Worm (Caenorhabditis elegans) whole organism, L1 larva: ENCODE results near the gene pyk-2.

Experiments
- C16A3.4 ChIP-seq: fragments of 150-350 bp; optimal IDR thresholded peaks from 2 replicates; lab custom pipeline; 2014; ENCODE audit warnings: missing biosample characterization, missing genetic modification characterization
- C34B4.2 ChIP-seq: sonication (generic microtip); optimal IDR thresholded peaks from 2 replicates; lab custom pipeline; 2017; ENCODE audit warnings: mild to moderate bottlenecking, missing genetic modification characterization, missing compliant biosample characterization
- F16B12.6 ChIP-seq: fragments of 150-350 bp; optimal IDR thresholded peaks from 2 replicates; lab custom pipeline; 2014; ENCODE audit warnings: missing biosample characterization, missing genetic modification characterization
- Y116A8C.19 ChIP-seq: sonication (generic microtip); optimal IDR thresholded peaks from 2 replicates; lab custom pipeline; 2016; ENCODE audit warnings: missing compliant biosample characterization, missing genetic modification characterization, borderline replicate concordance
- aha-1 ChIP-seq: fragments of 150-350 bp; optimal IDR thresholded peaks from 2 replicates; lab custom pipeline; 2014; ENCODE audit warnings: missing biosample characterization, missing genetic modification characterization
- alr-1 ChIP-seq: fragments of 200-800 bp; sonication (Bioruptor generic); optimal IDR thresholded peaks from 2 replicates; lab custom pipeline; 2018; ENCODE audit warnings: borderline replicate concordance, mild to moderate bottlenecking, missing genetic modification characterization, missing compliant biosample characterization
- aly-2 ChIP-seq: fragments of 150-350 bp; optimal IDR thresholded peaks from 2 replicates; lab custom pipeline; 2014; ENCODE audit warnings: missing biosample characterization, missing genetic modification characterization
- ama-1 ChIP-seq: fragments of 150-350 bp; optimal IDR thresholded peaks from 2 replicates; lab custom pipeline; 2014
- ceh-88 ChIP-seq: fragments of 200-800 bp; sonication (Bioruptor generic); IDR thresholded peaks from 2 replicates; pipeline ENCODE4 v1.3.6; 2022; ENCODE audit warnings: missing genetic modification characterization, missing compliant biosample characterization
- ces-1 ChIP-seq: fragments of 150-350 bp; optimal IDR thresholded peaks from 2 replicates; lab custom pipeline; 2014; ENCODE audit warnings: missing biosample characterization, missing genetic modification reagents, missing genetic modification characterization
- dpl-1 ChIP-seq, 3 experiments: fragments of 150-350 bp in 2 of 3; sonication (generic microtip) in 1 of 3; optimal IDR thresholded peaks; 2 replicates each; lab custom pipeline; 2014 to 2017; ENCODE audit warnings: missing biosample characterization in 3 of 3, missing genetic modification characterization in 3 of 3, missing genetic modification reagents in 3 of 3
- dsc-1 ChIP-seq: sonication (generic microtip); optimal IDR thresholded peaks from 2 replicates; lab custom pipeline; 2016; ENCODE audit warnings: mild to moderate bottlenecking, missing genetic modification characterization, missing compliant biosample characterization
- elt-2 ChIP-seq: sonication (generic microtip); optimal IDR thresholded peaks from 2 replicates; lab custom pipeline; 2016; ENCODE audit warnings: missing genetic modification characterization, mild to moderate bottlenecking, inconsistent platforms, missing compliant biosample characterization, missing genetic modification reagents
- elt-3 ChIP-seq, 6 experiments: fragments of 150-350 bp in 1 of 6; sonication (generic microtip); optimal IDR thresholded peaks; 2 replicates each; lab custom pipeline; 2017 to 2018; ENCODE audit warnings: missing biosample characterization in 6 of 6, missing genetic modification characterization in 6 of 6, inconsistent platforms in 1 of 6
- fkh-10 ChIP-seq: sonication (generic microtip); optimal IDR thresholded peaks from 2 replicates; lab custom pipeline; 2017; ENCODE audit warnings: missing biosample characterization, missing genetic modification reagents, missing genetic modification characterization
- fkh-4 ChIP-seq: sonication (generic microtip); optimal IDR thresholded peaks from 2 replicates; lab custom pipeline; 2016; ENCODE audit warnings: missing compliant biosample characterization, missing genetic modification characterization, borderline replicate concordance
- fkh-8 ChIP-seq: sonication (generic microtip); optimal IDR thresholded peaks from 2 replicates; lab custom pipeline; 2016; ENCODE audit warnings: mild to moderate bottlenecking, missing genetic modification characterization, missing compliant biosample characterization
- isw-1 ChIP-seq: fragments of 200-800 bp; sonication (Bioruptor generic); IDR thresholded peaks from 2 replicates; pipeline ENCODE4 v1.3.6; 2022; ENCODE audit warnings: missing genetic modification characterization, missing compliant biosample characterization
- jun-1 ChIP-seq: fragments of 150-350 bp; optimal IDR thresholded peaks from 2 replicates; lab custom pipeline; 2014; ENCODE audit warnings: missing biosample characterization, missing genetic modification reagents, missing genetic modification characterization
- lin-15B ChIP-seq: fragments of 150-350 bp; sonication (generic microtip); optimal IDR thresholded peaks from 3 replicates; lab custom pipeline; 2014; ENCODE audit warnings: missing biosample characterization, missing genetic modification characterization
- lin-35 ChIP-seq, 2 experiments: fragments of 150-350 bp; optimal IDR thresholded peaks; 2 replicates each; lab custom pipeline; 2014; ENCODE audit warnings: missing biosample characterization in 2 of 2, missing genetic modification characterization in 2 of 2, missing genetic modification reagents in 2 of 2
- lin-39 ChIP-seq: fragments of 150-350 bp; optimal IDR thresholded peaks from 2 replicates; lab custom pipeline; 2014; ENCODE audit warnings: missing biosample characterization, missing genetic modification reagents, missing genetic modification characterization
- lir-3 ChIP-seq: sonication (generic microtip); optimal IDR thresholded peaks from 2 replicates; lab custom pipeline; 2016; ENCODE audit warnings: mild to moderate bottlenecking, missing genetic modification characterization, moderate library complexity, missing compliant biosample characterization; ENCODE audit not compliant: poor library complexity
- lsy-2 ChIP-seq, 2 experiments: fragments of 150-350 bp; optimal IDR thresholded peaks; 2 replicates each; lab custom pipeline; 2014; ENCODE audit warnings: missing biosample characterization in 2 of 2, missing genetic modification characterization in 2 of 2
- mef-2 ChIP-seq: fragments of 150-350 bp; optimal IDR thresholded peaks from 2 replicates; lab custom pipeline; 2014; ENCODE audit warnings: missing biosample characterization, missing genetic modification characterization
- mep-1 ChIP-seq: fragments of 150-350 bp; optimal IDR thresholded peaks from 2 replicates; lab custom pipeline; 2014; ENCODE audit warnings: missing biosample characterization, missing genetic modification characterization
- nhr-11 ChIP-seq: fragments of 150-350 bp; optimal IDR thresholded peaks from 2 replicates; lab custom pipeline; 2014; ENCODE audit warnings: missing biosample characterization, missing genetic modification characterization
- nhr-12 ChIP-seq: sonication (generic microtip); optimal IDR thresholded peaks from 2 replicates; lab custom pipeline; 2017; ENCODE audit warnings: missing biosample characterization, missing genetic modification characterization
- nhr-19 ChIP-seq: fragments of 200-800 bp; sonication (Bioruptor generic); conservative IDR thresholded peaks from 2 replicates; pipeline ENCODE4 v1.3.6; 2022; ENCODE audit warnings: missing genetic modification characterization, missing compliant biosample characterization
- nhr-20 ChIP-seq: sonication (generic microtip); optimal IDR thresholded peaks from 2 replicates; lab custom pipeline; 2016; ENCODE audit warnings: mild to moderate bottlenecking, missing genetic modification characterization, missing compliant biosample characterization
- nhr-237 ChIP-seq: fragments of 150-350 bp; optimal IDR thresholded peaks from 2 replicates; lab custom pipeline; 2014; ENCODE audit warnings: missing biosample characterization, missing genetic modification characterization
- nhr-28 ChIP-seq: fragments of 150-350 bp; optimal IDR thresholded peaks from 2 replicates; lab custom pipeline; 2014; ENCODE audit warnings: missing biosample characterization, missing genetic modification characterization
- nhr-47 ChIP-seq: sonication (generic microtip); optimal IDR thresholded peaks from 2 replicates; lab custom pipeline; 2016; ENCODE audit warnings: mild to moderate bottlenecking, missing genetic modification characterization, moderate library complexity, missing compliant biosample characterization
- nhr-77 ChIP-seq: fragments of 150-350 bp; optimal IDR thresholded peaks from 2 replicates; lab custom pipeline; 2014; ENCODE audit warnings: missing biosample characterization, missing genetic modification characterization
- nhr-84 ChIP-seq: sonication (generic microtip); optimal IDR thresholded peaks from 2 replicates; lab custom pipeline; 2017; ENCODE audit warnings: missing biosample characterization, missing genetic modification characterization
- nhr-90 ChIP-seq: sonication (generic microtip); optimal IDR thresholded peaks from 2 replicates; lab custom pipeline; 2016; ENCODE audit warnings: mild to moderate bottlenecking, missing genetic modification characterization, missing compliant biosample characterization; ENCODE audit not compliant: poor library complexity
- pax-3 ChIP-seq: fragments of 200-800 bp; sonication (Bioruptor generic); optimal IDR thresholded peaks from 2 replicates; lab custom pipeline; 2018; ENCODE audit warnings: mild to moderate bottlenecking, missing genetic modification characterization, moderate library complexity, missing compliant biosample characterization
- pqm-1 ChIP-seq: sonication (generic microtip); optimal IDR thresholded peaks from 3 replicates; lab custom pipeline; 2017; ENCODE audit warnings: missing biosample characterization, missing genetic modification characterization
- skn-1 ChIP-seq: fragments of 150-350 bp; optimal IDR thresholded peaks from 2 replicates; lab custom pipeline; 2014; ENCODE audit warnings: missing biosample characterization, missing genetic modification characterization
- snu-23 ChIP-seq: sonication (generic microtip); optimal IDR thresholded peaks from 2 replicates; lab custom pipeline; 2016; ENCODE audit warnings: missing genetic modification characterization, missing compliant biosample characterization
- sptf-1 ChIP-seq: fragments of 150-350 bp; optimal IDR thresholded peaks from 2 replicates; lab custom pipeline; 2014; ENCODE audit warnings: missing biosample characterization, missing genetic modification characterization
- sup-37 ChIP-seq: fragments of 200-800 bp; sonication (Bioruptor generic); optimal IDR thresholded peaks from 2 replicates; lab custom pipeline; 2018; ENCODE audit warnings: mild to moderate bottlenecking, missing genetic modification characterization, missing compliant biosample characterization
- swsn-7 ChIP-seq: sonication (generic microtip); optimal IDR thresholded peaks from 2 replicates; lab custom pipeline; 2016; ENCODE audit warnings: missing genetic modification characterization, missing compliant biosample characterization
- tlp-1 ChIP-seq: fragments of 150-350 bp; optimal IDR thresholded peaks from 2 replicates; lab custom pipeline; 2014; ENCODE audit warnings: missing biosample characterization, missing genetic modification characterization
- unc-130 ChIP-seq: fragments of 150-350 bp; optimal IDR thresholded peaks from 2 replicates; lab custom pipeline; 2017; ENCODE audit warnings: missing biosample characterization, missing genetic modification characterization, inconsistent platforms
- unc-30 ChIP-seq: sonication (generic microtip); optimal IDR thresholded peaks from 2 replicates; lab custom pipeline; 2017; ENCODE audit warnings: missing biosample characterization, missing genetic modification characterization
- unc-62 ChIP-seq: fragments of 150-350 bp; optimal IDR thresholded peaks from 2 replicates; lab custom pipeline; 2014; ENCODE audit warnings: missing biosample characterization, missing genetic modification reagents, missing genetic modification characterization
- unc-86 ChIP-seq: sonication (generic microtip); optimal IDR thresholded peaks from 2 replicates; lab custom pipeline; 2016; ENCODE audit warnings: missing genetic modification characterization, missing compliant biosample characterization
- unc-98 ChIP-seq: fragments of 200-800 bp; sonication (Bioruptor generic); IDR thresholded peaks from 2 replicates; pipeline ENCODE4 v1.3.6; 2022; ENCODE audit warnings: missing genetic modification characterization, missing compliant biosample characterization
- vab-15 ChIP-seq: sonication (generic microtip); optimal IDR thresholded peaks from 2 replicates; lab custom pipeline; 2017; ENCODE audit warnings: missing genotype, mild to moderate bottlenecking, missing genetic modification characterization, missing compliant biosample characterization
- zip-4 ChIP-seq: fragments of 200-800 bp; sonication (Bioruptor generic); optimal IDR thresholded peaks from 2 replicates; lab custom pipeline; 2018; ENCODE audit warnings: mild to moderate bottlenecking, missing genetic modification characterization, moderate library complexity, missing compliant biosample characterization
- ztf-11 ChIP-seq, 2 experiments: sonication (generic microtip); optimal IDR thresholded peaks; 2 replicates each; lab custom pipeline; 2016 to 2017; ENCODE audit warnings: missing genetic modification characterization in 2 of 2, missing biosample characterization in 1 of 2, missing compliant biosample characterization in 1 of 2
- ztf-4 ChIP-seq: fragments of 150-350 bp; optimal IDR thresholded peaks from 2 replicates; lab custom pipeline; 2014; ENCODE audit warnings: missing biosample characterization, missing genetic modification characterization

The pyk-2 gene

ce11 chrIV:10936906-10937540 lies 27.3 kb downstream of the pyk-2 start, which contains the start of gene fic-1 (continued):
- TF ChIP-seq jun-1 (peak; percentile 16), mef-2 (tag; lab: Kevin White, UChicago) (no peak), nhr-237 (tag; lab: Kevin White, UChicago) (peak; percentile 54), dsc-1 (tag; lab: Kevin White, UChicago) (peak; percentile 52), aha-1 (no peak), nhr-11 (tag; lab: Kevin White, UChicago) (no peak), lin-15B (tag; lab: Kevin White, UChicago) (no peak), aly-2 (tag; lab: Kevin White, UChicago) (no peak), F16B12.6 (no peak), unc-98 (GFP tag; lab: Robert Waterston, UW) (no peak), nhr-90 (tag; lab: Kevin White, UChicago) (peak; percentile 36), lir-3 (tag; lab: Kevin White, UChicago) (peak; percentile 35), fkh-4 (tag; lab: Kevin White, UChicago) (no peak), ztf-11 (tag; optimal IDR thresholded peaks at IDR 0.05; lab: Kevin White, UChicago) (no peak), swsn-7 (tag; lab: Kevin White, UChicago) (peak; percentile 65), nhr-19 (GFP tag; lab: Robert Waterston, UW) (peak; percentile 46), ama-1 (no peak), tlp-1 (tag; lab: Kevin White, UChicago) (no peak), C16A3.4 (tag; lab: Kevin White, UChicago) (no peak), unc-130 (tag; lab: Kevin White, UChicago) (no peak), nhr-84 (no peak), ceh-88 (GFP tag; lab: Robert Waterston, UW) (no peak), nhr-20 (tag; lab: Kevin White, UChicago) (peak; percentile 35), Y116A8C.19 (tag; lab: Kevin White, UChicago) (no peak), unc-62 (GFP tag; lab: Kevin White, UChicago) (no peak), fkh-8 (peak; percentile 84), vab-15 (no peak), unc-30 (tag; lab: Kevin White, UChicago) (no peak), snu-23 (GFP tag; lab: Kevin White, UChicago) (peak; percentile 64), zip-4 (GFP tag; lab: Kevin White, UChicago) (peak; percentile 6), ztf-4 (peak; percentile 61), nhr-77 (tag; lab: Kevin White, UChicago) (no peak), nhr-47 (peak; percentile 57), dpl-1 (GFP tag; optimal IDR thresholded peaks at IDR 0.05; lab: Kevin White, UChicago) (peak in 1 of 3 experiments; percentile 49), fkh-10 (GFP tag; lab: Kevin White, UChicago) (peak; percentile 75), pax-3 (tag; lab: Kevin White, UChicago) (peak; percentile 5), sptf-1 (no peak), isw-1 (peak; percentile 51), elt-3 (tag; optimal IDR thresholded peaks at IDR 0.05; lab: Kevin White, UChicago) (no peak), sup-37 (GFP tag; lab: Kevin White, UChicago) (no peak), nhr-12 (no peak), elt-2 (tag; lab: Kevin White, UChicago) (no peak), pqm-1 (tag; lab: Kevin White, UChicago) (no peak), lin-39 (tag; lab: Kevin White, UChicago) (no peak), mep-1 (tag; lab: Kevin White, UChicago) (peak; percentile 65), alr-1 (tag; lab: Kevin White, UChicago) (no peak), unc-86 (tag; lab: Kevin White, UChicago) (peak; percentile 44), C34B4.2 (tag; lab: Kevin White, UChicago) (no peak), lsy-2 (tag; optimal IDR thresholded peaks at IDR 0.05; lab: Kevin White, UChicago) (peak; percentile 60 to 74), skn-1 (tag; lab: Kevin White, UChicago) (peak; percentile 71), lin-35 (GFP tag; optimal IDR thresholded peaks at IDR 0.05; lab: Kevin White, UChicago) (peak; percentile 51 to 61), ces-1 (peak; percentile 96), nhr-28 (no peak)
